Worm (Caenorhabditis elegans): ENCODE results near the gene T27A8.3.

DNA sequence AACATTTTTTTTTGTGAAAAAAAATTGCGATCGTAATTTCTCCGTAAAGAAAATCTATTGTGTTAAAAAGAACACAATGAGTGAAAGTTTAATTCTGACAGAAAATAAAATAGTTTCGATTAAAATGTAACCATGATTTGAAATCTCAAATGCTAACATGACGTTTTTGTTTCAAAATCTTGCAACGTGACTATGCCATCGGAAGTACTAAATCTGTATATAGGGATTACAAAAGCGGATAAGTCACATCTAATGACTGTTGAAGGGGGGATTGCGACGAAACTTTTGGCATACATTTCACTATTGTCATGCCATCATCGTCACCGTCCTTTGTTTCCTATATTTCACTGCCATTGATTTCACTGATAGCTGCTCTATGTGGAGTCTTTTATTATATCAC, 10.1 kb downstream of the T27A8.3 start, which contains the start of gene col-187:
- no peak for TF ChIP-seq daf-12 (tag; optimal IDR thresholded peaks at IDR 0.05)
- no peak for TF ChIP-seq madf-9 (GFP tag; conservative IDR thresholded peaks at IDR 0.05)
- no peak for TF ChIP-seq nhr-48 (tag; optimal IDR thresholded peaks at IDR 0.05)
- no peak for TF ChIP-seq fkh-10 (GFP tag; optimal IDR thresholded peaks at IDR 0.05)
- no peak for TF ChIP-seq nhr-10 (tag; optimal IDR thresholded peaks at IDR 0.05)
- no peak for TF ChIP-seq nhr-25 (tag; optimal IDR thresholded peaks at IDR 0.05; ENCODE audit: borderline replicate concordance, insufficient read depth)
- no peak for TF ChIP-seq snpc-4 (tag; optimal IDR thresholded peaks at IDR 0.05)
- TF ChIP-seq lsy-2 (tag; optimal IDR thresholded peaks at IDR 0.05) = no peak
- TF ChIP-seq unc-62 (GFP tag; optimal IDR thresholded peaks at IDR 0.05 in 1 of 2) = no peak
- TF ChIP-seq unc-62 (tag; optimal IDR thresholded peaks at IDR 0.05) = no peak
- TF ChIP-seq mxl-2 (GFP tag; conservative IDR thresholded peaks at IDR 0.05) = no peak
- no peak for TF ChIP-seq nhr-28 (tag; optimal IDR thresholded peaks at IDR 0.05)
- TF ChIP-seq cey-2 (tag; optimal IDR thresholded peaks at IDR 0.05; ENCODE audit: borderline replicate concordance, insufficient read depth) = no peak

Data from whole organism, L4 larva.